Worm (Caenorhabditis elegans) whole organism, L4 larva: ENCODE results near the gene F46B6.5.

ENCODE experiments used
- D1046.2 ChIP-seq: fragments of 200-800 bp; sonication (Bioruptor generic); IDR thresholded peaks from 2 replicates; pipeline ENCODE4 v1.3.6; 2022; ENCODE audit warnings: missing genetic modification characterization, missing compliant biosample characterization
- F49E8.2 ChIP-seq: sonication (generic microtip); optimal IDR thresholded peaks from 2 replicates; lab custom pipeline; 2016; ENCODE audit warnings: missing compliant biosample characterization, mild to moderate bottlenecking, missing genetic modification characterization, borderline replicate concordance
- R02D3.7 ChIP-seq: fragments of 150-350 bp; sonication (generic microtip); optimal IDR thresholded peaks from 3 replicates; lab custom pipeline; 2014; ENCODE audit warnings: missing biosample characterization, missing genetic modification characterization
- Y48G9A.11 ChIP-seq: fragments of 200-800 bp; sonication (Bioruptor generic); IDR thresholded peaks from 2 replicates; pipeline ENCODE4 v1.3.6; 2022; ENCODE audit warnings: missing genetic modification reagents, missing genetic modification characterization, missing compliant biosample characterization
- ZK546.5 ChIP-seq, 2 experiments: sonication (generic microtip); optimal IDR thresholded peaks; 2 replicates each; lab custom pipeline; 2017; ENCODE audit warnings: missing biosample characterization in 2 of 2, missing genetic modification characterization in 2 of 2
- aha-1 ChIP-seq: fragments of 150-350 bp; peaks from one replicate; lab custom pipeline; 2014; ENCODE audit warnings: missing biosample characterization, missing genetic modification characterization
- ama-1 ChIP-seq: fragments of 150-350 bp; optimal IDR thresholded peaks from 2 replicates; lab custom pipeline; 2014; ENCODE audit warnings: inconsistent platforms, mixed read lengths
- ceh-28 ChIP-seq: fragments of 150-350 bp; optimal IDR thresholded peaks from 2 replicates; lab custom pipeline; 2014; ENCODE audit warnings: missing biosample characterization, missing genetic modification reagents, missing genetic modification characterization
- ceh-32 ChIP-seq: sonication (generic microtip); optimal IDR thresholded peaks from 2 replicates; lab custom pipeline; 2016; ENCODE audit warnings: mild to moderate bottlenecking, missing genetic modification characterization, missing compliant biosample characterization; ENCODE audit not compliant: poor library complexity
- ceh-62 ChIP-seq: sonication (generic microtip); optimal IDR thresholded peaks from 2 replicates; lab custom pipeline; 2017; ENCODE audit warnings: missing biosample characterization, missing genetic modification characterization
- ces-1 ChIP-seq: fragments of 150-350 bp; sonication (generic microtip); optimal IDR thresholded peaks from 4 replicates; lab custom pipeline; 2014; ENCODE audit warnings: missing biosample characterization, missing genetic modification reagents, missing genetic modification characterization
- dmd-6 ChIP-seq: fragments of 200-800 bp; sonication (Bioruptor generic); IDR thresholded peaks from 2 replicates; pipeline ENCODE4 v1.3.6; 2022; ENCODE audit warnings: missing genetic modification reagents, missing genetic modification characterization, missing compliant biosample characterization
- dmd-8 ChIP-seq: fragments of 200-800 bp; sonication (Bioruptor generic); IDR thresholded peaks from 2 replicates; pipeline ENCODE4 v1.3.6; 2022; ENCODE audit warnings: missing genetic modification characterization, missing compliant biosample characterization
- dpl-1 ChIP-seq: fragments of 150-350 bp; optimal IDR thresholded peaks from 2 replicates; lab custom pipeline; 2014; ENCODE audit warnings: missing biosample characterization, missing genetic modification reagents, missing genetic modification characterization
- dve-1 ChIP-seq: sonication (generic microtip); optimal IDR thresholded peaks from 2 replicates; lab custom pipeline; 2017; ENCODE audit warnings: antibody characterized with exemption, mild to moderate bottlenecking, missing genetic modification characterization, missing compliant biosample characterization; ENCODE audit not compliant: insufficient read depth
- egl-43 ChIP-seq: fragments of 200-800 bp; sonication (Bioruptor generic); IDR thresholded peaks from 2 replicates; pipeline ENCODE4 v1.3.6; 2022; ENCODE audit warnings: missing genetic modification reagents, missing genetic modification characterization, missing compliant biosample characterization
- fkh-10 ChIP-seq: fragments of 150-350 bp; optimal IDR thresholded peaks from 2 replicates; lab custom pipeline; 2014; ENCODE audit warnings: missing biosample characterization, missing genetic modification reagents, missing genetic modification characterization
- gei-8 ChIP-seq: fragments of 200-800 bp; sonication (Bioruptor generic); optimal IDR thresholded peaks from 2 replicates; lab custom pipeline; 2018; ENCODE audit warnings: mild to moderate bottlenecking, missing genetic modification characterization, missing compliant biosample characterization
- hif-1 ChIP-seq, 2 experiments: sonication (generic microtip); optimal IDR thresholded peaks; 2 replicates each; lab custom pipeline; 2016 to 2017; ENCODE audit warnings: missing compliant biosample characterization in 2 of 2, missing genetic modification characterization in 2 of 2, missing genetic modification reagents in 2 of 2, missing genotype in 2 of 2, mild to moderate bottlenecking in 1 of 2
- hlh-11 ChIP-seq: fragments of 200-800 bp; sonication (Bioruptor generic); optimal IDR thresholded peaks from 2 replicates; lab custom pipeline; 2018; ENCODE audit warnings: mild to moderate bottlenecking, missing genetic modification characterization, missing compliant biosample characterization
- jun-1 ChIP-seq: fragments of 150-350 bp; optimal IDR thresholded peaks from 2 replicates; lab custom pipeline; 2014; ENCODE audit warnings: missing biosample characterization, missing genetic modification reagents, missing genetic modification characterization
- lin-15B ChIP-seq: fragments of 150-350 bp; sonication (generic microtip); optimal IDR thresholded peaks from 3 replicates; lab custom pipeline; 2014; ENCODE audit warnings: missing biosample characterization, missing genetic modification characterization
- lin-29 ChIP-seq: fragments of 200-800 bp; sonication (Bioruptor generic); IDR thresholded peaks from 2 replicates; pipeline ENCODE4 v1.3.6; 2022; ENCODE audit warnings: missing genetic modification reagents, missing genetic modification characterization, missing compliant biosample characterization
- lin-38 ChIP-seq: fragments of 200-800 bp; sonication (Bioruptor generic); IDR thresholded peaks from 2 replicates; pipeline ENCODE4 v1.3.6; 2022; ENCODE audit warnings: missing genetic modification reagents, missing genetic modification characterization, missing compliant biosample characterization
- lir-3 ChIP-seq: sonication (generic microtip); optimal IDR thresholded peaks from 2 replicates; lab custom pipeline; 2016; ENCODE audit warnings: mild to moderate bottlenecking, missing genetic modification characterization, missing compliant biosample characterization
- lsy-2 ChIP-seq, 2 experiments: fragments of 150-350 bp in 1 of 2; sonication (generic microtip) in 1 of 2; optimal IDR thresholded peaks; 2 replicates each; lab custom pipeline; 2014 to 2017; ENCODE audit warnings: missing biosample characterization in 2 of 2, missing genetic modification characterization in 2 of 2
- mes-2 ChIP-seq: sonication (generic microtip); optimal IDR thresholded peaks from 2 replicates; lab custom pipeline; 2016; ENCODE audit warnings: missing genotype, mild to moderate bottlenecking, missing genetic modification characterization, missing compliant biosample characterization; ENCODE audit not compliant: poor library complexity, severe bottlenecking
- mxl-3 ChIP-seq: fragments of 200-800 bp; sonication (Bioruptor generic); optimal IDR thresholded peaks from 2 replicates; lab custom pipeline; 2018; ENCODE audit warnings: mild to moderate bottlenecking, missing genetic modification characterization, missing compliant biosample characterization
- nhr-42 ChIP-seq: fragments of 200-800 bp; sonication (Bioruptor generic); IDR thresholded peaks from 2 replicates; pipeline ENCODE4 v1.3.6; 2022; ENCODE audit warnings: missing genetic modification characterization, missing compliant biosample characterization
- nhr-48 ChIP-seq: sonication (generic microtip); optimal IDR thresholded peaks from 2 replicates; lab custom pipeline; 2016; ENCODE audit warnings: mild to moderate bottlenecking, missing genetic modification characterization, missing compliant biosample characterization
- nhr-6 ChIP-seq: fragments of 150-350 bp; optimal IDR thresholded peaks from 2 replicates; lab custom pipeline; 2014; ENCODE audit warnings: missing biosample characterization, missing genetic modification characterization
- php-3 ChIP-seq: fragments of 200-800 bp; sonication (Bioruptor generic); IDR thresholded peaks from 2 replicates; pipeline ENCODE4 v1.3.6; 2022; ENCODE audit warnings: missing genetic modification reagents, missing genetic modification characterization, missing compliant biosample characterization
- pqm-1 ChIP-seq: sonication (generic microtip); optimal IDR thresholded peaks from 2 replicates; lab custom pipeline; 2017; ENCODE audit warnings: missing biosample characterization, missing genetic modification characterization
- rbr-2 ChIP-seq: sonication (generic microtip); optimal IDR thresholded peaks from 2 replicates; lab custom pipeline; 2016; ENCODE audit warnings: missing genotype, missing genetic modification characterization, missing compliant biosample characterization
- saeg-2 ChIP-seq: fragments of 200-800 bp; sonication (Bioruptor generic); IDR thresholded peaks from 2 replicates; pipeline ENCODE4 v1.3.6; 2022; ENCODE audit warnings: missing genetic modification reagents, missing genetic modification characterization, missing compliant biosample characterization
- set-16 ChIP-seq: fragments of 200-800 bp; sonication (Bioruptor generic); IDR thresholded peaks from 2 replicates; pipeline ENCODE4 v1.3.6; 2022; ENCODE audit warnings: missing genetic modification reagents, missing genetic modification characterization, missing compliant biosample characterization
- snpc-1.2 ChIP-seq: fragments of 200-800 bp; sonication (Bioruptor generic); IDR thresholded peaks from 2 replicates; pipeline ENCODE4 v1.3.6; 2022; ENCODE audit warnings: missing genetic modification reagents, missing genetic modification characterization, missing compliant biosample characterization
- snpc-4 ChIP-seq: fragments of 150-350 bp; optimal IDR thresholded peaks from 2 replicates; lab custom pipeline; 2014; ENCODE audit warnings: missing biosample characterization, missing genetic modification characterization
- spr-3 ChIP-seq: fragments of 200-800 bp; sonication (Bioruptor generic); optimal IDR thresholded peaks from 2 replicates; lab custom pipeline; 2018; ENCODE audit warnings: mild to moderate bottlenecking, missing genetic modification characterization, missing compliant biosample characterization
- unc-130 ChIP-seq: sonication (generic microtip); optimal IDR thresholded peaks from 2 replicates; lab custom pipeline; 2016; ENCODE audit warnings: missing genetic modification reagents, missing genetic modification characterization, missing compliant biosample characterization
- unc-62 ChIP-seq, 3 experiments: fragments of 150-350 bp in 1 of 3; sonication (generic microtip); optimal IDR thresholded peaks in 2 of 3; peaks in 1 of 3; 1 replicate in 1 of 3; 2 replicates in 2 of 3; lab custom pipeline; 2014 to 2017; ENCODE audit warnings: missing biosample characterization in 3 of 3, missing genetic modification characterization in 3 of 3, missing genetic modification reagents in 3 of 3, missing genotype in 1 of 3
- zfp-2 ChIP-seq: sonication (generic microtip); optimal IDR thresholded peaks from 2 replicates; lab custom pipeline; 2016; ENCODE audit warnings: mild to moderate bottlenecking, missing genetic modification characterization, missing compliant biosample characterization
- zip-11 ChIP-seq: fragments of 200-800 bp; sonication (Bioruptor generic); IDR thresholded peaks from 2 replicates; pipeline ENCODE4 v1.3.6; 2022; ENCODE audit warnings: missing genetic modification characterization, missing compliant biosample characterization
- ztf-7 ChIP-seq: fragments of 150-350 bp; optimal IDR thresholded peaks from 2 replicates; lab custom pipeline; 2014; ENCODE audit warnings: missing biosample characterization, missing genetic modification characterization

Gene F46B6.5

ce11 chrV:9765622-9766021, 17.2 kb downstream of the F46B6.5 start:
- TF ChIP-seq dmd-8 (GFP tag; lab: Robert Waterston, UW) = no peak
- TF ChIP-seq snpc-1.2 = no peak
- TF ChIP-seq lin-29 = no peak
- TF ChIP-seq ces-1 (GFP tag; lab: Kevin White, UChicago) = peak; percentile 100
- TF ChIP-seq zfp-2 (tag; lab: Kevin White, UChicago) = no peak
- TF ChIP-seq mes-2 (tag; lab: Kevin White, UChicago) = no peak
- no peak for TF ChIP-seq mxl-3 (GFP tag; lab: Kevin White, UChicago)
- peak; percentile 14 for TF ChIP-seq ceh-32 (tag; lab: Kevin White, UChicago)
- TF ChIP-seq D1046.2 (GFP tag; lab: Robert Waterston, UW) = no peak
- TF ChIP-seq lir-3 = no peak
- no peak for TF ChIP-seq ama-1 (lab: Kevin White, UChicago)
- TF ChIP-seq spr-3 = no peak
- peak; percentile 71 for TF ChIP-seq aha-1
- no peak for TF ChIP-seq ztf-7 (tag; lab: Kevin White, UChicago)
- TF ChIP-seq pqm-1 (tag; lab: Kevin White, UChicago) = no peak
- no peak for TF ChIP-seq gei-8 (GFP tag; lab: Kevin White, UChicago)
- no peak for TF ChIP-seq snpc-4 (tag; lab: Kevin White, UChicago)
- no peak for TF ChIP-seq egl-43 (GFP tag; lab: Robert Waterston, UW)
- TF ChIP-seq R02D3.7 (tag; lab: Kevin White, UChicago) = no peak
- TF ChIP-seq ceh-28 (tag; lab: Kevin White, UChicago) = no peak
- no peak for TF ChIP-seq Y48G9A.11
- TF ChIP-seq unc-130 (GFP tag; lab: Kevin White, UChicago) = no peak
- TF ChIP-seq nhr-6 = no peak
- no peak for TF ChIP-seq zip-11 (GFP tag; lab: Robert Waterston, UW)
- TF ChIP-seq php-3 = no peak
- TF ChIP-seq rbr-2 = peak; percentile 22
- TF ChIP-seq lin-15B = no peak
- TF ChIP-seq ZK546.5 (tag; optimal IDR thresholded peaks at IDR 0.05; lab: Kevin White, UChicago) = no peak
- no peak for TF ChIP-seq hif-1 (tag; optimal IDR thresholded peaks at IDR 0.05; lab: Kevin White, UChicago)
- no peak for TF ChIP-seq jun-1
- no peak for TF ChIP-seq dmd-6
- no peak for TF ChIP-seq hlh-11 (tag; lab: Kevin White, UChicago)
- no peak for TF ChIP-seq lin-38 (GFP tag; lab: Robert Waterston, UW)
- no peak for TF ChIP-seq saeg-2 (GFP tag; lab: Robert Waterston, UW)
- no peak for TF ChIP-seq F49E8.2 (tag; lab: Kevin White, UChicago)
- TF ChIP-seq set-16 (GFP tag; lab: Robert Waterston, UW) = no peak
- no peak for TF ChIP-seq dpl-1 (GFP tag; lab: Kevin White, UChicago)
- peak; percentile 6 to 83 for TF ChIP-seq lsy-2 (tag; optimal IDR thresholded peaks at IDR 0.05; lab: Kevin White, UChicago)
- TF ChIP-seq ceh-62 (tag; lab: Kevin White, UChicago) = no peak
- TF ChIP-seq dve-1 (tag; lab: Kevin White, UChicago) = no peak
- TF ChIP-seq nhr-42 (GFP tag; lab: Robert Waterston, UW) = no peak
- peak; percentile 97 for TF ChIP-seq fkh-10 (GFP tag; lab: Kevin White, UChicago)

ce11 chrV:9764552-9764951, 18.3 kb downstream of the F46B6.5 start:
- no peak for TF ChIP-seq nhr-48 (tag; lab: Kevin White, UChicago)
- TF ChIP-seq unc-62 (GFP tag; optimal IDR thresholded peaks at IDR 0.05 in 1 of 2; lab: Kevin White, UChicago) = peak in 1 of 2 experiments; percentile 97
- TF ChIP-seq unc-62 (tag; optimal IDR thresholded peaks at IDR 0.05; lab: Kevin White, UChicago) = no peak
- TF ChIP-seq, all 104 proteins: peak for 1
